In genomic region chr3L:7283541-7283940, dm6 we compare ENCODE assay signal across 1 fruit fly cellular context.
TF ChIP-seq lines count a peak whose summit lies in the region.

No protein-coding gene starts in this region.

TF ChIP-seq in whole organism, prepupa, 60 proteins besides CTCF, POLR2A, EP300 and RAD21 (continued from another document):
- TF ChIP-seq CG3919 (GFP tag; optimal IDR thresholded peaks at IDR 0.05; lab: Kevin White, UChicago), result no peak
- TF ChIP-seq CG9139 (GFP tag; optimal IDR thresholded peaks at IDR 0.05; lab: Kevin White, UChicago), result no peak
- TF ChIP-seq CG10631 (GFP tag; optimal IDR thresholded peaks at IDR 0.05; lab: Kevin White, UChicago), result no peak
- TF ChIP-seq fd59A (GFP tag; optimal IDR thresholded peaks at IDR 0.05; lab: Kevin White, UChicago), result no peak
- no peak for TF ChIP-seq CG34406 (GFP tag; optimal IDR thresholded peaks at IDR 0.05; lab: Kevin White, UChicago)
TF ChIP-seq in whole organism, prepupa: peak in this region for 7.
